Worm (Caenorhabditis elegans) whole organism, L4/young adult: ENCODE data around the gene nep-11.

ENCODE experiments used
- W03F9.2 ChIP-seq: fragments of 150-350 bp; optimal IDR thresholded peaks from 2 replicates; lab custom pipeline; 2014; ENCODE audit warnings: missing biosample characterization, missing genetic modification characterization
- dao-5 ChIP-seq: sonication (generic microtip); optimal IDR thresholded peaks from 2 replicates; lab custom pipeline; 2016; ENCODE audit warnings: missing genotype, missing genetic modification characterization, moderate library complexity, missing compliant biosample characterization

DNA sequence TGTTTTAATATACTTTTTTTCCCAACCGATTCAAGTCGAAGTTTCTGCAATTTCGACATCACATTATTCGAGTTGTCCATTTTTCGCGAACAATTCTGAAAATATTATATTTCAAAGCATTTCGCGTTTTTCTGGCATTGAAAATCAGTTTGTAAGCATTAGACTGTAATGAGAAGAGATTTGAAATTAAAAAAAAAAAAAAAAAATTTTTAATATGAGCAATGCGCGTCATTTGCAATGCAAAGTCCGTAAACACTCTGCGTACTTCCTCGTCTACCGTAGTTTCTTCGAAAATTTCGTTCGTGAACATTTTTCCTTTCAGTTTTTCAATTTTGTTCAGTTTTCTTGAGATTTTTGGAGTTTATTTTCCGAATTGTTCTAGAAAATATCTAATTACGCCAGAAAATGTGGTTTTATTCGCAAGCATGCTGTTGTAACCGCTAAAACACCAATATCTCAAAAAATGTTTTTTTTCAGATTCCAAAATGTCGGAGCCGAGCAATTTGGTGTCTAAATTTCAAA lies 20.0 kb upstream of the nep-11 start, which contains the start of the genes C16C8.5 and C16C8.16:
- TF ChIP-seq W03F9.2 (no peak), dao-5 (tag; lab: Kevin White, UChicago) (no peak)
